Fruit fly (Drosophila melanogaster) whole organism, embryonic: ENCODE data around the gene CG8312.

Experiments used
- CG10543 ChIP-seq: fragments of 200-800 bp; sonication (Bioruptor generic); optimal IDR thresholded peaks from 3 replicates; lab custom pipeline; 2017; ENCODE audit warnings: missing biosample characterization, mild to moderate bottlenecking, missing genetic modification characterization, moderate library complexity
- CG11695 ChIP-seq: fragments of 200-800 bp; sonication (Bioruptor generic); IDR thresholded peaks from 3 replicates; pipeline ENCODE4 v1.3.6; 2022; ENCODE audit warnings: missing biosample characterization, missing genetic modification characterization
- CG12104 ChIP-seq: fragments of 200-800 bp; sonication (Bioruptor generic); optimal IDR thresholded peaks from 3 replicates; lab custom pipeline; 2016; ENCODE audit warnings: missing biosample characterization, missing genetic modification characterization
- CG12744 ChIP-seq: fragments of 200-800 bp; sonication (Bioruptor generic); optimal IDR thresholded peaks from 2 replicates; lab custom pipeline; 2016; ENCODE audit warnings: missing biosample characterization, missing genetic modification characterization
- CG13296 ChIP-seq: fragments of 200-800 bp; sonication (Bioruptor generic); optimal IDR thresholded peaks from 3 replicates; lab custom pipeline; 2018; ENCODE audit warnings: missing biosample characterization, mild to moderate bottlenecking, missing genetic modification characterization
- CG15514 ChIP-seq: fragments of 200-800 bp; sonication (Bioruptor generic); optimal IDR thresholded peaks from 3 replicates; lab custom pipeline; 2017; ENCODE audit warnings: missing biosample characterization, missing genetic modification characterization, mild to moderate bottlenecking, moderate library complexity, missing genetic modification reagents
- CG17612 ChIP-seq: fragments of 200-800 bp; sonication (Bioruptor generic); IDR thresholded peaks from 2 replicates; pipeline ENCODE4 v1.3.6; 2022; ENCODE audit warnings: missing biosample characterization, missing genetic modification characterization
- CG17802 ChIP-seq: fragments of 200-800 bp; sonication (Bioruptor generic); optimal IDR thresholded peaks from 2 replicates; lab custom pipeline; 2018; ENCODE audit warnings: missing biosample characterization, mild to moderate bottlenecking, missing genetic modification characterization, moderate library complexity
- CG34376 ChIP-seq: fragments of 200-800 bp; sonication (Bioruptor generic); optimal IDR thresholded peaks from 2 replicates; lab custom pipeline; 2018; ENCODE audit warnings: missing biosample characterization, mild to moderate bottlenecking, missing genetic modification characterization
- CG4360 ChIP-seq: fragments of 200-800 bp; sonication (Bioruptor generic); IDR thresholded peaks from 2 replicates; pipeline ENCODE4 v1.3.6; 2022; ENCODE audit warnings: missing biosample characterization, missing genetic modification characterization
- CG4730 ChIP-seq: fragments of 200-800 bp; sonication (Bioruptor generic); IDR thresholded peaks from 2 replicates; pipeline ENCODE4 v1.3.6; 2022; ENCODE audit warnings: missing biosample characterization, missing genetic modification characterization
- CG8089 ChIP-seq: fragments of 200-800 bp; sonication (Bioruptor generic); optimal IDR thresholded peaks from 3 replicates; lab custom pipeline; 2016; ENCODE audit warnings: missing biosample characterization, missing genetic modification characterization
- CG8281 ChIP-seq: fragments of 200-800 bp; sonication (Bioruptor generic); optimal IDR thresholded peaks from 2 replicates; lab custom pipeline; 2018; ENCODE audit warnings: missing biosample characterization, mild to moderate bottlenecking, missing genetic modification characterization, moderate library complexity
- CG8478 ChIP-seq: fragments of >200 bp; optimal IDR thresholded peaks from 2 replicates; lab custom pipeline; 2018
- CG8924 ChIP-seq: fragments of 200-800 bp; optimal IDR thresholded peaks from 3 replicates; lab custom pipeline; 2019; ENCODE audit warnings: missing biosample characterization, mild to moderate bottlenecking, missing genetic modification characterization, moderate library complexity
- CG9437 ChIP-seq: fragments of 200-800 bp; sonication (Bioruptor generic); optimal IDR thresholded peaks from 2 replicates; lab custom pipeline; 2018; ENCODE audit warnings: missing biosample characterization, mild to moderate bottlenecking, missing genetic modification characterization
- CG9609 ChIP-seq: fragments of 200-800 bp; sonication (Bioruptor generic); optimal IDR thresholded peaks from 3 replicates; lab custom pipeline; 2016; ENCODE audit warnings: missing biosample characterization, missing genetic modification characterization
- Dfd ChIP-seq, 2 experiments: fragments of >200 bp; optimal IDR thresholded peaks; 2 replicates each; lab custom pipeline; 2017; ENCODE audit warnings: missing biosample characterization in 2 of 2, missing genetic modification characterization in 2 of 2
- Doc2 ChIP-seq: fragments of 200-800 bp; sonication (Bioruptor generic); IDR thresholded peaks from 2 replicates; pipeline ENCODE4 v1.3.6; 2022; ENCODE audit warnings: missing biosample characterization, missing genetic modification characterization
- Dp ChIP-seq: fragments of 200-800 bp; sonication (Bioruptor generic); optimal IDR thresholded peaks from 2 replicates; lab custom pipeline; 2018; ENCODE audit warnings: missing biosample characterization, mild to moderate bottlenecking, missing genetic modification characterization, moderate library complexity
- Elba2 ChIP-seq: fragments of 200-800 bp; sonication (Bioruptor generic); optimal IDR thresholded peaks from 3 replicates; lab custom pipeline; 2016; ENCODE audit warnings: missing biosample characterization, missing genetic modification characterization
- Hey ChIP-seq: fragments of 200-800 bp; sonication (Bioruptor generic); optimal IDR thresholded peaks from 3 replicates; lab custom pipeline; 2018; ENCODE audit warnings: missing biosample characterization, mild to moderate bottlenecking, missing genetic modification characterization
- Hr78 ChIP-seq, 2 experiments: fragments of 200-800 bp in 1 of 2; fragments of >200 bp in 1 of 2; sonication (Bioruptor generic) in 1 of 2; optimal IDR thresholded peaks; 2 replicates each; lab custom pipeline; 2017 to 2019; ENCODE audit warnings: missing biosample characterization in 2 of 2, missing genetic modification characterization in 2 of 2, mild to moderate bottlenecking in 1 of 2, moderate library complexity in 1 of 2
- Lhr ChIP-seq: fragments of 200-800 bp; sonication (Bioruptor generic); optimal IDR thresholded peaks from 3 replicates; lab custom pipeline; 2017; ENCODE audit warnings: mild to moderate bottlenecking, missing biosample characterization, missing genetic modification reagents, missing genetic modification characterization
- MBD-R2 ChIP-seq: fragments of 200-800 bp; sonication (Bioruptor generic); IDR thresholded peaks from 2 replicates; pipeline ENCODE4 v1.3.6; 2022; ENCODE audit warnings: missing biosample characterization, missing genetic modification characterization
- Meics ChIP-seq: fragments of 200-800 bp; sonication (Bioruptor generic); optimal IDR thresholded peaks from 2 replicates; lab custom pipeline; 2017; ENCODE audit warnings: missing biosample characterization, mild to moderate bottlenecking, missing genetic modification characterization
- Myb ChIP-seq: fragments of 200-800 bp; sonication (Bioruptor generic); optimal IDR thresholded peaks from 2 replicates; lab custom pipeline; 2016; ENCODE audit warnings: missing biosample characterization, missing genetic modification characterization
- NC2α ChIP-seq: fragments of 200-800 bp; sonication (Bioruptor generic); optimal IDR thresholded peaks from 2 replicates; lab custom pipeline; 2016; ENCODE audit warnings: missing biosample characterization, missing genetic modification characterization
- NC2β ChIP-seq: fragments of 200-800 bp; sonication (Bioruptor generic); optimal IDR thresholded peaks from 2 replicates; lab custom pipeline; 2016; ENCODE audit warnings: missing biosample characterization, missing genetic modification characterization
- Neu2 ChIP-seq: fragments of 200-800 bp; sonication (Bioruptor generic); optimal IDR thresholded peaks from 3 replicates; lab custom pipeline; 2016; ENCODE audit warnings: missing biosample characterization, missing genetic modification characterization, borderline replicate concordance
- Usf ChIP-seq: fragments of 200-800 bp; sonication (Bioruptor generic); optimal IDR thresholded peaks from 2 replicates; lab custom pipeline; 2017; ENCODE audit warnings: missing genotype, missing biosample characterization, missing genetic modification characterization
- ab ChIP-seq: fragments of 200-800 bp; sonication (Bioruptor generic); optimal IDR thresholded peaks from 2 replicates; lab custom pipeline; 2016; ENCODE audit warnings: missing biosample characterization, missing genetic modification characterization
- ase ChIP-seq: fragments of 200-800 bp; sonication (Bioruptor generic); IDR thresholded peaks from 3 replicates; pipeline ENCODE4 v1.3.6; 2022; ENCODE audit warnings: missing biosample characterization, missing genetic modification characterization
- ci ChIP-seq: fragments of 200-800 bp; sonication (Bioruptor generic); IDR thresholded peaks from 3 replicates; pipeline ENCODE4 v1.3.6; 2022; ENCODE audit warnings: missing biosample characterization, missing genetic modification characterization
- dati ChIP-seq: fragments of 200-800 bp; sonication (Bioruptor generic); IDR thresholded peaks from 2 replicates; pipeline ENCODE4 v1.3.6; 2022; ENCODE audit warnings: missing biosample characterization, missing genetic modification characterization
- emc ChIP-seq: fragments of 200-800 bp; sonication (Bioruptor generic); optimal IDR thresholded peaks from 2 replicates; lab custom pipeline; 2016; ENCODE audit warnings: missing biosample characterization, missing genetic modification characterization
- gsb-n ChIP-seq: fragments of 200-800 bp; sonication (Bioruptor generic); optimal IDR thresholded peaks from 3 replicates; lab custom pipeline; 2018; ENCODE audit warnings: missing biosample characterization, mild to moderate bottlenecking, missing genetic modification characterization
- lola ChIP-seq, 3 experiments: fragments of >200 bp in 2 of 3; fragments of 200-800 bp in 1 of 3; sonication (Bioruptor generic) in 1 of 3; optimal IDR thresholded peaks; 2 replicates each; lab custom pipeline; 2017 to 2019; ENCODE audit warnings: missing biosample characterization in 3 of 3, missing genetic modification characterization in 3 of 3, mild to moderate bottlenecking in 1 of 3, moderate library complexity in 1 of 3
- p53 ChIP-seq: fragments of 200-800 bp; sonication (Bioruptor generic); optimal IDR thresholded peaks from 2 replicates; lab custom pipeline; 2016; ENCODE audit warnings: missing biosample characterization, missing genetic modification characterization
- pfk ChIP-seq: fragments of 200-800 bp; sonication (Bioruptor generic); optimal IDR thresholded peaks from 2 replicates; lab custom pipeline; 2018; ENCODE audit warnings: missing biosample characterization, mild to moderate bottlenecking, missing genetic modification characterization, moderate library complexity
- ranshi ChIP-seq: fragments of 200-800 bp; sonication (Bioruptor generic); IDR thresholded peaks from 2 replicates; pipeline ENCODE4 v1.3.6; 2022; ENCODE audit warnings: missing biosample characterization, missing genetic modification characterization
- sens ChIP-seq: fragments of 200-800 bp; sonication (Bioruptor generic); peaks from one replicate; lab custom pipeline; 2016; ENCODE audit warnings: missing biosample characterization, missing genetic modification characterization
- shn ChIP-seq: fragments of 200-800 bp; sonication (Bioruptor generic); optimal IDR thresholded peaks from 3 replicates; lab custom pipeline; 2016; ENCODE audit warnings: missing biosample characterization, missing genetic modification characterization
- sima ChIP-seq: fragments of 200-800 bp; sonication (Bioruptor generic); optimal IDR thresholded peaks from 2 replicates; lab custom pipeline; 2016; ENCODE audit warnings: missing biosample characterization, missing genetic modification characterization
- sob ChIP-seq: fragments of 200-800 bp; sonication (Bioruptor generic); IDR thresholded peaks from 2 replicates; pipeline ENCODE4 v1.3.6; 2022; ENCODE audit warnings: missing biosample characterization, missing genetic modification characterization
- sr ChIP-seq: fragments of 200-800 bp; sonication (Bioruptor generic); IDR thresholded peaks from 3 replicates; pipeline ENCODE4 v1.3.6; 2022; ENCODE audit warnings: missing biosample characterization, missing genetic modification characterization
- ssp ChIP-seq: fragments of 200-800 bp; sonication (Bioruptor generic); IDR thresholded peaks from 2 replicates; pipeline ENCODE4 v1.3.6; 2022; ENCODE audit warnings: missing biosample characterization, missing genetic modification characterization
- stwl ChIP-seq: fragments of 200-800 bp; sonication (Bioruptor generic); optimal IDR thresholded peaks from 3 replicates; lab custom pipeline; 2018; ENCODE audit warnings: missing biosample characterization, mild to moderate bottlenecking, missing genetic modification characterization, moderate library complexity
- usp ChIP-seq: fragments of >200 bp; optimal IDR thresholded peaks from 2 replicates; lab custom pipeline; 2017; ENCODE audit warnings: missing biosample characterization, missing genetic modification characterization
- zfh1 ChIP-seq: fragments of 200-800 bp; sonication (Bioruptor generic); IDR thresholded peaks from 3 replicates; pipeline ENCODE4 v1.3.6; 2022; ENCODE audit warnings: missing biosample characterization, missing genetic modification characterization

Gene CG8312

DNA sequence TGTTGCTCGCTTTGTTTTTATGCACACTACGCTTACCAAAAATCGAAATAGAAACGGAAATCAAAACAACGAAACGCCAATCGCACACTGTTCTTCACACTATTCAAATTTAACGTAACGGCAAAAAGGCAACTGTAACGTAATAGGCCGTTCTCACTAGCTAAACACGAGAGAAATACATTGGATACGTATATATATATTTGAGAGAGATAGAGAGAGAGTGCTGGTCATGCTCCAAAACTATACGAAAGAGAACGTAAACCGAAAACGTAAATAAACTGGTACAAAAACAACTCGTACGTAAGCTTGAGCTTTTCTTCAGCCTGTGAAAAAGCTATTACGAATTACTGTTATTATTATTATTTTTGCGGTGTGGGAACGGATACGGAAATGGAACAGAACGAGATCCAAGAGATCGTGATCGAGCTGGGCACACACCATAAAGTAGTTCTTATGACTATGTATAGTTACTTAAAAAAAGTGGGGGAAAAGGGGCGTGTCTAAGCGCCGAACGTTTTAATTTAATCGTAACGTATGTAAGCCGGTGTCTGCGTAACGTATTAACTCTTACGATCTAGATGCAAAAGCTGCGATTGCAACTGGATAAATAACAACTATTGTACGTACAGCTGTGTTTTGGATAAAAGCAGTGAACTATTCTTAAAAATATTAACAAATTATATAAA lies 47.5 kb upstream of the CG8312 start (continued):
- TF ChIP-seq sens (GFP tag; lab: Kevin White, UChicago) (peak; percentile 79), NC2α (no peak), Elba2 (GFP tag; lab: Kevin White, UChicago) (no peak), CG9609 (no peak), sr (GFP tag; lab: Robert Waterston, UW) (no peak), Hey (tag; lab: Kevin White, UChicago) (no peak), ssp (GFP tag; lab: Robert Waterston, UW) (peak; percentile 80), CG12744 (GFP tag; lab: Kevin White, UChicago) (no peak), CG17802 (peak; percentile 35), CG11695 (GFP tag; lab: Robert Waterston, UW) (0 out of 3 replicates have a peak, but pooled peaks have one; percentile 6), dati (no peak), NC2β (GFP tag; lab: Kevin White, UChicago) (no peak), ci (GFP tag; lab: Robert Waterston, UW) (peak; percentile 44; the same call in 1 of the 3 replicates), Dp (GFP tag; lab: Kevin White, UChicago) (no peak), CG10543 (GFP tag; lab: Kevin White, UChicago) (no peak), Myb (GFP tag; lab: Kevin White, UChicago) (peak; percentile 65), CG13296 (GFP tag; lab: Kevin White, UChicago) (peak; percentile 13), Doc2 (GFP tag; lab: Robert Waterston, UW) (no peak), MBD-R2 (no peak), CG9437 (GFP tag; lab: Kevin White, UChicago) (peak; percentile 99), stwl (tag; lab: Kevin White, UChicago) (peak; percentile 54), p53 (no peak), CG15514 (GFP tag; lab: Kevin White, UChicago) (peak; percentile 70), CG4730 (no peak), sima (GFP tag; lab: Kevin White, UChicago) (no peak), ranshi (GFP tag; lab: Robert Waterston, UW) (no peak), Lhr (GFP tag; lab: Kevin White, UChicago) (peak; percentile 72), pfk (GFP tag; lab: Kevin White, UChicago) (peak; percentile 27), ase (no peak), lola (GFP tag; optimal IDR thresholded peaks at IDR 0.05; lab: Kevin White, UChicago) (peak in 1 of 3 experiments; percentile 78), CG34376 (peak; percentile 6), Neu2 (GFP tag; lab: Kevin White, UChicago) (no peak), Dfd (GFP tag; optimal IDR thresholded peaks at IDR 0.05; lab: Kevin White, UChicago) (peak in 1 of 2 experiments; percentile 9), CG8281 (tag; lab: Kevin White, UChicago) (no peak)

DNA sequence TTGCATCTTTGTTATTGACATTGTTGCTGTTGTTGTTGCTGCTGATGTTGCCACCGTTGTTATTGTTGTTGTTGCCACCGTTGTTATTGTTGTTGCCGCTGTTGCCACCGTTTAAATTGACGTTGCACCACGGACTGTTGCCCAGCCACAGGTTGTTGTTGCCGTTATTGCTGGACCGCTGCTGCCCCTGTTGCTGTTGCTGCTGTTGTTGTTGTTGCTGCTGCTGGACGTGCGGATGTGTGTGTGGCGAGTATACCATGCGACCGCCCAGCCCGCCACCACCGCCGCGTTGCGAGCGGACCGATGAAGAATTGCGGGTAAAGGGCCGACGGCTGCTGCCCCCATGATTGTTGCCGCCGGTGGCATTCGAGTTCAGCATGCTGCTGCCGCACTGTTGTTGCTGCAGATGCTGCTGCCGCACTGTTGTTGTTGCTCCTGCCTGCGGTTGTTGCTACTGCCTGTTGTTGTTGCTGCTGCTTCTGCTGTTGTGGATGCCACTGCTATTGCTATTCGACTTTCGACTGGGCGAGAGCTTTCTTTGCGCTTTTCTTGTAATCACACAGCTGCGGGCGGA lies 44.2 kb upstream of the CG8312 start:
- TF ChIP-seq ab (GFP tag; lab: Kevin White, UChicago), result no peak
- 0 out of 2 replicates have a peak, but pooled peaks have one; percentile 33 for TF ChIP-seq CG17612
- TF ChIP-seq shn (GFP tag; lab: Kevin White, UChicago), result no peak
- no peak for TF ChIP-seq Meics (GFP tag; lab: Kevin White, UChicago)
- no peak for TF ChIP-seq CG8924 (tag; lab: Kevin White, UChicago)
- TF ChIP-seq ranshi (GFP tag; lab: Robert Waterston, UW), result 0 out of 2 replicates have a peak, but pooled peaks have one; percentile 15
- no peak for TF ChIP-seq CG8089 (GFP tag; lab: Kevin White, UChicago)
- TF ChIP-seq Hr78 (GFP tag; optimal IDR thresholded peaks at IDR 0.05; lab: Kevin White, UChicago), result no peak
- no peak for TF ChIP-seq CG12104 (GFP tag; lab: Kevin White, UChicago)
- no peak for TF ChIP-seq gsb-n
- TF ChIP-seq ase, result 0 out of 3 replicates have a peak, but pooled peaks have one; percentile 41
- no peak for TF ChIP-seq emc (GFP tag; lab: Kevin White, UChicago)
- TF ChIP-seq usp (GFP tag; lab: Kevin White, UChicago), result no peak
- no peak for TF ChIP-seq Usf (GFP tag; lab: Kevin White, UChicago)
- TF ChIP-seq zfh1, result 0 out of 3 replicates have a peak, but pooled peaks have one; percentile 13
- peak; percentile 55 for TF ChIP-seq CG8478 (lab: Kevin White, UChicago)
- TF ChIP-seq Dp (GFP tag; lab: Kevin White, UChicago), result no peak
- TF ChIP-seq sob (GFP tag; lab: Robert Waterston, UW), result no peak
- TF ChIP-seq CG4360 (GFP tag; lab: Robert Waterston, UW), result peak; percentile 94
- TF ChIP-seq Hey (tag; lab: Kevin White, UChicago), result no peak
